Fruit fly (Drosophila melanogaster): ENCODE data around the gene CG46339.
A peak's percentile ranks its signal among the peaks of the same experiment; 100 is the strongest.

The CG46339 gene

DNA sequence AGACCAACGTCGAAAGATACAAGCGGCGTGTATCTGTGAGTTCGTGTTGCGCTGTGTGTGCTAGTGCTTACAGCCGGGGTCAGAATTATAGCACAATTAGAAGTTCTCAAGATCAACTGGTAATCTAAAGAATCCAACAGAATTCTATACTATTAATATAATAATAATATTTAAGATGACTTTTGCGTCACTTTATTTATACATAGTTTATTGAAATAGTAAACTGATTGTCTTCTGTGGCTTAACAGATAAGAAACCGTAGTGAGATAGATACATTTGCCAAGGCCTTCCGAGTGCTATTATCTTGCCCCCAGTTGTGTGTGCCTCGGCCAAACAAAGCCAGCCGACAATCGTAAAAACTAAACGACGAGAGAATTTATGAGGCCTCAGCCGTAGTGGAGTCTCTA lies 29.3 kb upstream of the CG46339 start (continued):
- TF ChIP-seq dsx (GFP tag; optimal IDR thresholded peaks at IDR 0.05; ENCODE audit: poor library complexity, severe bottlenecking) (peak; percentile 83), CG6163 (GFP tag; IDR thresholded peaks at IDR 0.05) (peak; percentile 84), CG6276 (GFP tag; optimal IDR thresholded peaks at IDR 0.05) (peak; percentile 69), CG11294 (GFP tag; IDR thresholded peaks at IDR 0.05) (peak; percentile 40; the same call in 1 of the 2 replicates), Sox14 (GFP tag; optimal IDR thresholded peaks at IDR 0.05) (peak; percentile 68), Eip78C (GFP tag) (peak; percentile 85), salr (GFP tag; optimal IDR thresholded peaks at IDR 0.05) (peak; percentile 42 to 84), CG3919 (GFP tag; optimal IDR thresholded peaks at IDR 0.05) (peak; percentile 65), lz (GFP tag; optimal IDR thresholded peaks at IDR 0.05) (peak; percentile 42), dac (GFP tag; optimal IDR thresholded peaks at IDR 0.05) (peak; percentile 36), Met (GFP tag; optimal IDR thresholded peaks at IDR 0.05) (peak; percentile 41), net (GFP tag; optimal IDR thresholded peaks at IDR 0.05) (peak; percentile 67), Eip93F (GFP tag; optimal IDR thresholded peaks at IDR 0.05) (no peak), CG6792 (GFP tag; optimal IDR thresholded peaks at IDR 0.05) (peak; percentile 64), eg (GFP tag; IDR thresholded peaks at IDR 0.05) (peak; percentile 69), CG34406 (GFP tag; optimal IDR thresholded peaks at IDR 0.05) (peak; percentile 65), topi (GFP tag; optimal IDR thresholded peaks at IDR 0.05) (peak; percentile 27), Sox102F (GFP tag; optimal IDR thresholded peaks at IDR 0.05) (peak; percentile 50), CG10631 (GFP tag; optimal IDR thresholded peaks at IDR 0.05) (peak; percentile 84), CG32006 (GFP tag; optimal IDR thresholded peaks at IDR 0.05) (peak; percentile 83), Lpt (GFP tag; optimal IDR thresholded peaks at IDR 0.05) (peak; percentile 76), CG8319 (GFP tag; optimal IDR thresholded peaks at IDR 0.05) (no peak), Sox15 (GFP tag; optimal IDR thresholded peaks at IDR 0.05) (no peak), CG6854 (GFP tag; optimal IDR thresholded peaks at IDR 0.05) (peak; percentile 34)

DNA sequence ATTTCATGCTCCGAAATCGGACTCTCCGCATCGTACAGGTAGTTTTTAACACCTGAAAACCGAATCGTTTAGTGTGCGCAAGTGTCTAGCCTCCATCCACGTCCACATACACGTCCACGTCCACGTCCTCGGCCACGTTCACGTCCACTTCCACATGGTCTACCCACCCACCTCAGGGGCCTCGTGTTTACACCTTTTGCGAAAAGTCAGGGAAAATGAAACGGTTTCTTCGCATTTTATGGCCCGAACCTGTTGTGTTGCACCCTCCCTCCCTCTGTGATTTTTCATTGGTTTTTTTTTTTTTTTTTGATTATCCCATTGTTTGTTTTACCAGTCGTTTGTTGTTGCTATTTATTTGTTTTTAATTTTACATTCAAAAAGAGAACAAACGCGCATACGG lies 28.4 kb upstream of the CG46339 start:
- TF ChIP-seq OdsH (GFP tag; optimal IDR thresholded peaks at IDR 0.05): no peak
- TF ChIP-seq Eip78C (GFP tag): peak; percentile 31

DNA sequence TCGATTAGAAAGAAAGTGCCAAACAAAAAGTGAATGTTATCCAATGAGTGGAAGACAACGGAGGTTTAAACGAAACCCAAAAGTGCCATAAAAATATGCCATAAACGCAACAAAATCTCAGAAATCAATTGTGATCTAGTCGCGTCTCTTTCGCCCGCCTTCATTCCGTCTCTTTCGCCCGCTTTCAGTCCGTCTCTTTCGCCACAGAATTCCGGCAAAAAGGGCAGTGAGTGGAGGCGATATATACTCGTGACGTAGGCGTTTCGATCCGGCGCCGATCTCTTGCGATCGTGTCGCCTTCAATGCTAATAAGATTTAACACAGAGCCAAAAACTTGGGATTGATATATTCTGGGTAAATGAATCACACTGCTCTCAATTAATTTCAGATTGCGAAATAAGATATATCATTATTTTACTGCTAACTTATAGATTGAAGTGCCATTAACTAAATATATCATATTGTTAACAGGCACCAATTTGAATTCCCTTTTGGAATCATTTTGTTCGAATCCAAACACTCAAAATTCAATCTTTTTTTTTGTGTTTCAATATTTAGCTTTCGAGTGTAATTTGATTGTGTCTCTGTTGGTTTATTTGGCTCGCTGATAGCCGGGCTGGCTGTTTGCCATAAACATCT lies 27.4 kb upstream of the CG46339 start:
- peak; percentile 62 for TF ChIP-seq Met (GFP tag; optimal IDR thresholded peaks at IDR 0.05)
- no peak for TF ChIP-seq CG10631 (GFP tag; optimal IDR thresholded peaks at IDR 0.05)
- no peak for TF ChIP-seq Sox15 (GFP tag; optimal IDR thresholded peaks at IDR 0.05)
- no peak for TF ChIP-seq dac (GFP tag; optimal IDR thresholded peaks at IDR 0.05)
- peak; percentile 50 for TF ChIP-seq Hr4 (GFP tag; optimal IDR thresholded peaks at IDR 0.05)
- TF ChIP-seq Ets96B (tag; optimal IDR thresholded peaks at IDR 0.05): no peak
- peak; percentile 41; the same call in 1 of the 2 replicates for TF ChIP-seq CG15336 (GFP tag; IDR thresholded peaks at IDR 0.05)
- no peak for TF ChIP-seq CG3919 (GFP tag; optimal IDR thresholded peaks at IDR 0.05)
- no peak for TF ChIP-seq CG10669 (GFP tag; optimal IDR thresholded peaks at IDR 0.05)
- TF ChIP-seq CG16779 (tag; optimal IDR thresholded peaks at IDR 0.05): no peak
- TF ChIP-seq cyc (GFP tag; optimal IDR thresholded peaks at IDR 0.05): no peak
- TF ChIP-seq CG1621 (tag; optimal IDR thresholded peaks at IDR 0.05): no peak
- no peak for TF ChIP-seq achi (GFP tag; optimal IDR thresholded peaks at IDR 0.05)
- TF ChIP-seq CG6792 (GFP tag; optimal IDR thresholded peaks at IDR 0.05): peak; percentile 28
- no peak; the same call in 2 of the 3 replicates for TF ChIP-seq CG6163 (GFP tag; IDR thresholded peaks at IDR 0.05)
- TF ChIP-seq net (GFP tag; optimal IDR thresholded peaks at IDR 0.05): no peak
- peak; percentile 30 for TF ChIP-seq Sox102F (GFP tag; optimal IDR thresholded peaks at IDR 0.05)
- peak; percentile 54 for TF ChIP-seq Hr39 (GFP tag; optimal IDR thresholded peaks at IDR 0.05)
- TF ChIP-seq CG9139 (GFP tag; optimal IDR thresholded peaks at IDR 0.05): no peak
- TF ChIP-seq dsx (GFP tag; optimal IDR thresholded peaks at IDR 0.05; ENCODE audit: poor library complexity, severe bottlenecking): no peak
- peak; percentile 29 for TF ChIP-seq Ets21C (GFP tag; optimal IDR thresholded peaks at IDR 0.05)
- TF ChIP-seq CG11902 (GFP tag; optimal IDR thresholded peaks at IDR 0.05): no peak
- no peak for TF ChIP-seq OdsH (GFP tag; optimal IDR thresholded peaks at IDR 0.05)
- TF ChIP-seq CG6808 (GFP tag; optimal IDR thresholded peaks at IDR 0.05): no peak
- no peak for TF ChIP-seq salr (GFP tag; optimal IDR thresholded peaks at IDR 0.05)
- peak; percentile 13 for TF ChIP-seq pdm3 (GFP tag; optimal IDR thresholded peaks at IDR 0.05)
- peak; percentile 12 for TF ChIP-seq Sox14 (GFP tag; optimal IDR thresholded peaks at IDR 0.05)
- no peak for TF ChIP-seq Blimp-1 (GFP tag; optimal IDR thresholded peaks at IDR 0.05)
- no peak for TF ChIP-seq fd59A (GFP tag; optimal IDR thresholded peaks at IDR 0.05)
- TF ChIP-seq CG6854 (GFP tag; optimal IDR thresholded peaks at IDR 0.05): no peak
- TF ChIP-seq eg (GFP tag; IDR thresholded peaks at IDR 0.05): no peak
- no peak for TF ChIP-seq ss (GFP tag; optimal IDR thresholded peaks at IDR 0.05)
- TF ChIP-seq acj6 (GFP tag; optimal IDR thresholded peaks at IDR 0.05): peak; percentile 5
- peak; percentile 41 for TF ChIP-seq lz (GFP tag; optimal IDR thresholded peaks at IDR 0.05)
- no peak for TF ChIP-seq fd85E (GFP tag; optimal IDR thresholded peaks at IDR 0.05)
- TF ChIP-seq spab (GFP tag; optimal IDR thresholded peaks at IDR 0.05): no peak
